Worm (Caenorhabditis elegans) whole organism, young adult: ENCODE results near the gene nstp-2.

Experiments
- B0019.2 ChIP-seq: fragments of 200-800 bp; sonication (Bioruptor generic); conservative IDR thresholded peaks from 2 replicates; pipeline ENCODE4 v1.3.6; 2022; ENCODE audit warnings: missing genetic modification reagents, missing genetic modification characterization, missing compliant biosample characterization
- D2030.7 ChIP-seq: fragments of 200-800 bp; sonication (Bioruptor generic); IDR thresholded peaks from 2 replicates; pipeline ENCODE4 v1.3.6; 2022; ENCODE audit warnings: missing genetic modification reagents, missing genetic modification characterization, missing compliant biosample characterization
- F49E8.2 ChIP-seq: sonication (generic microtip); optimal IDR thresholded peaks from 3 replicates; lab custom pipeline; 2017; ENCODE audit warnings: missing genetic modification characterization, mild to moderate bottlenecking, missing compliant biosample characterization, antibody characterized with exemption, moderate library complexity; ENCODE audit not compliant: insufficient read depth
- F57A8.1 ChIP-seq: fragments of 200-800 bp; sonication (Bioruptor generic); optimal IDR thresholded peaks from 2 replicates; lab custom pipeline; 2018; ENCODE audit warnings: mild to moderate bottlenecking, missing genetic modification characterization, moderate library complexity, missing compliant biosample characterization
- F57C9.4 ChIP-seq: sonication (generic microtip); optimal IDR thresholded peaks from 2 replicates; lab custom pipeline; 2017; ENCODE audit warnings: mild to moderate bottlenecking, missing genetic modification characterization, missing compliant biosample characterization
- K12H6.12 ChIP-seq: fragments of 200-800 bp; sonication (Bioruptor generic); optimal IDR thresholded peaks from 2 replicates; lab custom pipeline; 2018; ENCODE audit warnings: mild to moderate bottlenecking, missing genetic modification characterization, missing compliant biosample characterization
- T07F8.4 ChIP-seq: sonication (generic microtip); optimal IDR thresholded peaks from 2 replicates; lab custom pipeline; 2016; ENCODE audit warnings: mild to moderate bottlenecking, missing genetic modification characterization, moderate library complexity, missing compliant biosample characterization
- Y95B8A.8 ChIP-seq: fragments of 200-800 bp; sonication (Bioruptor generic); IDR thresholded peaks from 2 replicates; pipeline ENCODE4 v1.3.6; 2022; ENCODE audit warnings: missing genetic modification reagents, missing genetic modification characterization, missing compliant biosample characterization
- attf-3 ChIP-seq: fragments of 200-800 bp; sonication (Bioruptor generic); conservative IDR thresholded peaks from 2 replicates; pipeline ENCODE4 v1.3.6; 2022; ENCODE audit warnings: missing genetic modification reagents, missing genetic modification characterization, missing compliant biosample characterization
- attf-5 ChIP-seq: fragments of 200-800 bp; sonication (Bioruptor generic); optimal IDR thresholded peaks from 2 replicates; lab custom pipeline; 2018; ENCODE audit warnings: mild to moderate bottlenecking, missing genetic modification characterization, missing compliant biosample characterization
- bed-1 ChIP-seq: fragments of 200-800 bp; sonication (Bioruptor generic); IDR thresholded peaks from 2 replicates; pipeline ENCODE4 v1.3.6; 2022; ENCODE audit warnings: missing genetic modification reagents, missing genetic modification characterization, missing compliant biosample characterization
- bed-2 ChIP-seq: fragments of 200-800 bp; sonication (Bioruptor generic); IDR thresholded peaks from 2 replicates; pipeline ENCODE4 v1.3.6; 2022; ENCODE audit warnings: missing genetic modification reagents, missing genetic modification characterization, missing compliant biosample characterization
- cebp-1 ChIP-seq, 2 experiments: fragments of 200-800 bp in 1 of 2; sonication (Bioruptor generic) in 1 of 2; sonication (generic microtip) in 1 of 2; IDR thresholded peaks in 1 of 2; optimal IDR thresholded peaks in 1 of 2; 2 replicates each; pipeline versions ENCODE4 v1.3.6 to Lab custom; 2017 to 2022; ENCODE audit warnings: missing compliant biosample characterization in 2 of 2, missing genetic modification characterization in 2 of 2, mild to moderate bottlenecking in 1 of 2, missing genetic modification reagents in 1 of 2, moderate library complexity in 1 of 2
- ceh-100 ChIP-seq: fragments of 200-800 bp; sonication (Bioruptor generic); IDR thresholded peaks from 2 replicates; pipeline ENCODE4 v1.3.6; 2022; ENCODE audit warnings: missing genetic modification reagents, missing genetic modification characterization, missing compliant biosample characterization
- ceh-27 ChIP-seq: fragments of 200-800 bp; sonication (Bioruptor generic); optimal IDR thresholded peaks from 2 replicates; lab custom pipeline; 2018; ENCODE audit warnings: mild to moderate bottlenecking, missing genetic modification characterization, moderate library complexity, missing compliant biosample characterization
- dox-1 ChIP-seq: fragments of 200-800 bp; sonication (Bioruptor generic); IDR thresholded peaks from 2 replicates; pipeline ENCODE4 v1.3.6; 2022; ENCODE audit warnings: missing genetic modification reagents, missing genetic modification characterization, missing compliant biosample characterization
- dpl-1 ChIP-seq: fragments of 150-350 bp; optimal IDR thresholded peaks from 2 replicates; lab custom pipeline; 2014; ENCODE audit warnings: missing biosample characterization, missing genetic modification reagents, missing genetic modification characterization
- efl-1 ChIP-seq: fragments of 150-350 bp; optimal IDR thresholded peaks from 2 replicates; lab custom pipeline; 2014; ENCODE audit warnings: missing biosample characterization, missing genetic modification reagents, missing genetic modification characterization
- egl-44 ChIP-seq: fragments of 200-800 bp; sonication (Bioruptor generic); IDR thresholded peaks from 2 replicates; pipeline ENCODE4 v1.3.6; 2022; ENCODE audit warnings: missing genetic modification reagents, missing genetic modification characterization, missing compliant biosample characterization
- egrh-3 ChIP-seq: fragments of 200-800 bp; sonication (Bioruptor generic); IDR thresholded peaks from 2 replicates; pipeline ENCODE4 v1.3.6; 2022; ENCODE audit warnings: missing genetic modification reagents, missing genetic modification characterization, missing compliant biosample characterization
- fkh-3 ChIP-seq: sonication (generic microtip); optimal IDR thresholded peaks from 2 replicates; lab custom pipeline; 2016; ENCODE audit warnings: mild to moderate bottlenecking, missing genetic modification characterization, missing compliant biosample characterization
- gei-17 ChIP-seq: fragments of 200-800 bp; sonication (Bioruptor generic); optimal IDR thresholded peaks from 2 replicates; lab custom pipeline; 2018; ENCODE audit warnings: mild to moderate bottlenecking, missing genetic modification characterization, missing compliant biosample characterization
- hmg-1.2 ChIP-seq: fragments of 200-800 bp; sonication (Bioruptor generic); IDR thresholded peaks from 2 replicates; pipeline ENCODE4 v1.3.6; 2022; ENCODE audit warnings: missing genetic modification reagents, missing genetic modification characterization, missing compliant biosample characterization
- lag-1 ChIP-seq: fragments of 200-800 bp; sonication (Bioruptor generic); IDR thresholded peaks from 2 replicates; pipeline ENCODE4 v1.3.6; 2022; ENCODE audit warnings: missing genetic modification reagents, missing genetic modification characterization, missing compliant biosample characterization
- let-526 ChIP-seq: fragments of 200-800 bp; sonication (Bioruptor generic); IDR thresholded peaks from 2 replicates; pipeline ENCODE4 v1.3.6; 2022; ENCODE audit warnings: missing genetic modification reagents, missing genetic modification characterization, missing compliant biosample characterization
- lin-35 ChIP-seq, 3 experiments: fragments of 150-350 bp in 2 of 3; sonication (generic microtip) in 1 of 3; optimal IDR thresholded peaks; 2 replicates each; lab custom pipeline; 2014 to 2018; ENCODE audit warnings: missing biosample characterization in 3 of 3, missing genetic modification characterization in 3 of 3, missing genetic modification reagents in 3 of 3
- lin-40 ChIP-seq: sonication (generic microtip); optimal IDR thresholded peaks from 2 replicates; lab custom pipeline; 2016; ENCODE audit warnings: missing genetic modification characterization, mild to moderate bottlenecking, missing compliant biosample characterization, missing genotype, missing genetic modification reagents
- lin-54 ChIP-seq: fragments of 200-800 bp; sonication (Bioruptor generic); optimal IDR thresholded peaks from 2 replicates; lab custom pipeline; 2018; ENCODE audit warnings: mild to moderate bottlenecking, missing genetic modification characterization, missing compliant biosample characterization
- lsl-1 ChIP-seq: fragments of 200-800 bp; sonication (Bioruptor generic); optimal IDR thresholded peaks from 2 replicates; lab custom pipeline; 2018; ENCODE audit warnings: mild to moderate bottlenecking, missing genetic modification characterization, moderate library complexity, missing compliant biosample characterization
- lsy-27 ChIP-seq: sonication (generic microtip); optimal IDR thresholded peaks from 2 replicates; lab custom pipeline; 2017; ENCODE audit warnings: missing genetic modification characterization, mild to moderate bottlenecking, missing compliant biosample characterization, antibody characterized with exemption, missing genotype, borderline replicate concordance; ENCODE audit not compliant: insufficient read depth
- mes-4 ChIP-seq: sonication (generic microtip); optimal IDR thresholded peaks from 2 replicates; lab custom pipeline; 2016; ENCODE audit warnings: missing genotype, missing genetic modification characterization, missing compliant biosample characterization
- nfya-1 ChIP-seq: sonication (generic microtip); optimal IDR thresholded peaks from 2 replicates; lab custom pipeline; 2017; ENCODE audit warnings: antibody characterized with exemption, missing compliant biosample characterization, missing genetic modification characterization, borderline replicate concordance; ENCODE audit not compliant: insufficient read depth
- nfyb-1 ChIP-seq: fragments of 200-800 bp; sonication (Bioruptor generic); IDR thresholded peaks from 2 replicates; pipeline ENCODE4 v1.3.6; 2022; ENCODE audit warnings: missing genetic modification reagents, missing genetic modification characterization, missing compliant biosample characterization
- nhr-120 ChIP-seq: fragments of 200-800 bp; sonication (Bioruptor generic); IDR thresholded peaks from 2 replicates; pipeline ENCODE4 v1.3.6; 2022; ENCODE audit warnings: missing genetic modification characterization, missing compliant biosample characterization
- nhr-179 ChIP-seq: sonication (generic microtip); optimal IDR thresholded peaks from 2 replicates; lab custom pipeline; 2016; ENCODE audit warnings: mild to moderate bottlenecking, missing genetic modification characterization, missing compliant biosample characterization
- nhr-27 ChIP-seq: fragments of 200-800 bp; sonication (Bioruptor generic); optimal IDR thresholded peaks from 2 replicates; lab custom pipeline; 2018; ENCODE audit warnings: mild to moderate bottlenecking, missing genetic modification characterization, moderate library complexity, missing compliant biosample characterization
- pha-4 ChIP-seq: fragments of 150-350 bp; sonication (generic microtip); optimal IDR thresholded peaks from 2 replicates; lab custom pipeline; 2014; ENCODE audit warnings: missing biosample characterization, missing genetic modification reagents, missing genetic modification characterization
- rcor-1 ChIP-seq: fragments of 200-800 bp; sonication (Bioruptor generic); IDR thresholded peaks from 2 replicates; pipeline ENCODE4 v1.3.6; 2022; ENCODE audit warnings: missing genetic modification reagents, missing genetic modification characterization, missing compliant biosample characterization
- repo-1 ChIP-seq: sonication (generic microtip); optimal IDR thresholded peaks from 2 replicates; lab custom pipeline; 2017; ENCODE audit warnings: mild to moderate bottlenecking, missing genetic modification characterization, missing compliant biosample characterization
- rpc-1 ChIP-seq, 2 experiments: fragments of 150-350 bp in 1 of 2; sonication (generic microtip) in 1 of 2; optimal IDR thresholded peaks; 2 replicates each; lab custom pipeline; 2014 to 2018; ENCODE audit warnings: missing biosample characterization in 1 of 2, missing genetic modification characterization in 1 of 2, missing genetic modification reagents in 1 of 2, missing genotype in 1 of 2
- snpc-1.3 ChIP-seq: sonication (generic microtip); optimal IDR thresholded peaks from 2 replicates; lab custom pipeline; 2017; ENCODE audit warnings: missing genetic modification characterization, mild to moderate bottlenecking, missing compliant biosample characterization, antibody characterized with exemption, moderate library complexity, missing genotype, missing genetic modification reagents; ENCODE audit not compliant: insufficient read depth
- snpc-4 ChIP-seq, 5 experiments: fragments of 150-350 bp in 1 of 5; sonication (generic microtip) in 4 of 5; optimal IDR thresholded peaks; 2 replicates each; lab custom pipeline; 2014 to 2018; ENCODE audit warnings: missing genetic modification characterization in 5 of 5, missing biosample characterization in 3 of 5, antibody characterized with exemption in 2 of 5, mild to moderate bottlenecking in 2 of 5, missing compliant biosample characterization in 2 of 5, missing genotype in 2 of 5, moderate library complexity in 2 of 5, missing genetic modification reagents in 1 of 5
- tlf-1 ChIP-seq: fragments of 200-800 bp; sonication (Bioruptor generic); optimal IDR thresholded peaks from 2 replicates; lab custom pipeline; 2018; ENCODE audit warnings: mild to moderate bottlenecking, missing genetic modification characterization, missing compliant biosample characterization
- unc-62 ChIP-seq: fragments of 150-350 bp; optimal IDR thresholded peaks from 2 replicates; lab custom pipeline; 2014; ENCODE audit warnings: missing biosample characterization, missing genetic modification reagents, missing genetic modification characterization
- zfh-2 ChIP-seq: fragments of 200-800 bp; sonication (Bioruptor generic); conservative IDR thresholded peaks from 2 replicates; pipeline ENCODE4 v1.3.6; 2022; ENCODE audit warnings: missing genetic modification reagents, missing genetic modification characterization, missing compliant biosample characterization

The nstp-2 gene

DNA sequence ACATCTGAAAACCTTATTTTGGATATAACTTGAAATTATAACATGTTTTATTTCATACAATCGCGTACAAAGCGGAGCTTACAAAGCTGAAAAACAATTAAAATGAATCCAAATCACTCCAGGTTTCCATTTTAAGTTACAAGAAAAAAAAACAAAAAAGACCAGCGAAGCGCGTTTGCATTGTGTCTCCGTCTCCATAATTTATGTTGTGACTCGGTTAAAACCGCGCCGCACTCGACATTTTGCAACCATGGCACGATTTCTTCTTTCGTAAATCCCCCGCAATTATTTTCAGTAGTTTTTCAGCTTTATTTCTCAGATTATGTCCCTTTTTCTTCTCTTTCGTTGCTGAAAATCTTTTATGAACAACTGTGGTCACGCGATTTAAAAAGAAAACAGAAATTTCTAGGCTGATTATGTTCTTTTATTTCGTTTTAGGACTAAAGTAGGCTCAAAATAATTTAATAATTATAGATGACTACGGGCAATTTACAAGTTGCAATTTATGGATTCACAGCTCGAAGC is 20.5 kb downstream of the nstp-2 start, which contains the start of the genes F38A5.2 and dnj-11:
Gene F38A5.2, minus strand, starts transcription at position 4 of the 525 bp plus-strand sequence.
Gene dnj-11, plus strand, starts transcription at position 475 of the 525 bp plus-strand sequence.
- TF ChIP-seq dox-1 (GFP tag; lab: Robert Waterston, UW) (peak; percentile 76; the same call in 1 of the 2 replicates), nfya-1 (tag; lab: Kevin White, UChicago) (no peak), repo-1 (no peak), rcor-1 (GFP tag; lab: Robert Waterston, UW) (peak; percentile 38; the same call in 1 of the 2 replicates), B0019.2 (GFP tag; lab: Robert Waterston, UW) (no peak), cebp-1 (GFP tag; IDR thresholded peaks at IDR 0.05; lab: Robert Waterston, UW) (no peak), cebp-1 (tag; optimal IDR thresholded peaks at IDR 0.05; lab: Kevin White, UChicago) (peak; percentile 75), egrh-3 (0 out of 2 replicates have a peak, but pooled peaks have one; percentile 24), F49E8.2 (tag; lab: Kevin White, UChicago) (peak; percentile 49), snpc-4 (GFP tag; optimal IDR thresholded peaks at IDR 0.05; lab: Kevin White, UChicago) (peak; percentile 45), snpc-4 (tag; optimal IDR thresholded peaks at IDR 0.05; lab: Kevin White, UChicago) (peak in 3 of 4 experiments; percentile 77 to 87 (median 80)), snpc-1.3 (peak; percentile 42), egl-44 (GFP tag; lab: Robert Waterston, UW) (no peak), ceh-27 (GFP tag; lab: Kevin White, UChicago) (peak; percentile 73), attf-3 (GFP tag; lab: Robert Waterston, UW) (no peak), lsy-27 (tag; lab: Kevin White, UChicago) (no peak), fkh-3 (tag; lab: Kevin White, UChicago) (no peak), lin-40 (tag; lab: Kevin White, UChicago) (peak; percentile 59), attf-5 (peak; percentile 82), F57A8.1 (GFP tag; lab: Kevin White, UChicago) (no peak), efl-1 (GFP tag; lab: Kevin White, UChicago) (peak; percentile 61), dpl-1 (peak; percentile 25), D2030.7 (GFP tag; lab: Robert Waterston, UW) (peak; percentile 69), F57C9.4 (tag; lab: Kevin White, UChicago) (no peak), lag-1 (GFP tag; lab: Robert Waterston, UW) (no peak), mes-4 (tag; lab: Kevin White, UChicago) (no peak), rpc-1 (optimal IDR thresholded peaks at IDR 0.05; lab: Kevin White, UChicago) (peak; percentile 3), rpc-1 (tag; optimal IDR thresholded peaks at IDR 0.05; lab: Kevin White, UChicago) (no peak), let-526 (GFP tag; lab: Robert Waterston, UW) (no peak), nhr-27 (tag; lab: Kevin White, UChicago) (no peak), lin-54 (GFP tag; lab: Kevin White, UChicago) (peak; percentile 47), K12H6.12 (peak; percentile 48), zfh-2 (GFP tag; lab: Robert Waterston, UW) (no peak), nhr-120 (no peak), tlf-1 (GFP tag; lab: Kevin White, UChicago) (peak; percentile 14), unc-62 (GFP tag; lab: Kevin White, UChicago) (no peak), lin-35 (GFP tag; optimal IDR thresholded peaks at IDR 0.05; lab: Kevin White, UChicago) (peak in 1 of 3 experiments; percentile 43), nfyb-1 (GFP tag; lab: Robert Waterston, UW) (no peak), bed-1 (no peak), Y95B8A.8 (0 out of 2 replicates have a peak, but pooled peaks have one; percentile 23), pha-4 (peak; percentile 66), T07F8.4 (no peak), nhr-179 (tag; lab: Kevin White, UChicago) (no peak), hmg-1.2 (GFP tag; lab: Robert Waterston, UW) (peak; percentile 95), ceh-100 (GFP tag; lab: Robert Waterston, UW) (peak; percentile 54; the same call in 1 of the 2 replicates), lsl-1 (peak; percentile 46), bed-2 (no peak), gei-17 (no peak)
